Worm (Caenorhabditis elegans): ENCODE data around the gene fbxb-77.

fbxb-77 gene

ce11 chrIV:4755929-4756655 is at the start of gene fbxb-77, which contains the start of gene Y17G9B.11:
Gene fbxb-77 (minus strand): TSS chrIV:4756157.
Gene Y17G9B.11 (plus strand): TSS chrIV:4756605.
- TF ChIP-seq klf-2 (GFP tag; conservative IDR thresholded peaks at IDR 0.05) (no peak), flt-1 (GFP tag; IDR thresholded peaks at IDR 0.05) (no peak), ztf-29 (GFP tag; IDR thresholded peaks at IDR 0.05) (no peak), med-1 (GFP tag; optimal IDR thresholded peaks at IDR 0.05; ENCODE audit: insufficient read depth) (no peak), cog-1 (tag; optimal IDR thresholded peaks at IDR 0.05) (no peak), T22C8.4 (GFP tag; IDR thresholded peaks at IDR 0.05) (no peak), ref-1 (GFP tag; conservative IDR thresholded peaks at IDR 0.05) (no peak), tab-1 (GFP tag; IDR thresholded peaks at IDR 0.05) (no peak), ztf-23 (GFP tag; IDR thresholded peaks at IDR 0.05) (no peak)

ce11 chrIV:4802494-4802893 is 46.5 kb upstream of the fbxb-77 start, which contains the start of gene dpf-7:
Gene dpf-7 (minus strand): TSS chrIV:4802594.
- TF ChIP-seq cog-1 (tag; optimal IDR thresholded peaks at IDR 0.05) (no peak), ref-1 (GFP tag; conservative IDR thresholded peaks at IDR 0.05) (no peak), ztf-29 (GFP tag; IDR thresholded peaks at IDR 0.05) (no peak), tab-1 (GFP tag; IDR thresholded peaks at IDR 0.05) (no peak), T22C8.4 (GFP tag; IDR thresholded peaks at IDR 0.05) (no peak), flt-1 (GFP tag; IDR thresholded peaks at IDR 0.05) (no peak), klf-2 (GFP tag; conservative IDR thresholded peaks at IDR 0.05) (no peak), med-1 (GFP tag; optimal IDR thresholded peaks at IDR 0.05; ENCODE audit: insufficient read depth) (no peak), ztf-23 (GFP tag; IDR thresholded peaks at IDR 0.05) (no peak)

DNA sequence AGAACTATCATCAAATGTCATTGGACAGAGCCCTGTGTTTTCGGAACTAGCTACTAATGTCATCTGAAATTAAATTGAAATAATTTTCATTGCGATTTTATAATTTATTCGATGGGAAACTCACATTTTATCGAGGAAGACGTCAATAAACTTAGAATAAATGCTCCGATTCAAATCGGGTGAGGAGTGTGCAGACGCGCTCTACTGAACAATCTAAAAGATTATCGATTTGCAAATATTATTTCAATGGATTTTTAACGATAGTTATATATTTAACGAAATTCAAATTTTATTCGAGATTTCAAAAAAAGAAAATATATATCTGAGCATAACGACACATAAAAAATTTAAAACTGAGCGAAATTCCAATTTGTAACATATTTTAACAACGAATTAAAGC is 43.2 kb upstream of the fbxb-77 start, which contains the start of gene eor-1:
TSS of gene eor-1 (minus strand) at position 65 of the 400 bp plus-strand sequence.
- TF ChIP-seq ztf-29 (GFP tag; IDR thresholded peaks at IDR 0.05) (no peak), T22C8.4 (GFP tag; IDR thresholded peaks at IDR 0.05) (peak; percentile 85)

DNA sequence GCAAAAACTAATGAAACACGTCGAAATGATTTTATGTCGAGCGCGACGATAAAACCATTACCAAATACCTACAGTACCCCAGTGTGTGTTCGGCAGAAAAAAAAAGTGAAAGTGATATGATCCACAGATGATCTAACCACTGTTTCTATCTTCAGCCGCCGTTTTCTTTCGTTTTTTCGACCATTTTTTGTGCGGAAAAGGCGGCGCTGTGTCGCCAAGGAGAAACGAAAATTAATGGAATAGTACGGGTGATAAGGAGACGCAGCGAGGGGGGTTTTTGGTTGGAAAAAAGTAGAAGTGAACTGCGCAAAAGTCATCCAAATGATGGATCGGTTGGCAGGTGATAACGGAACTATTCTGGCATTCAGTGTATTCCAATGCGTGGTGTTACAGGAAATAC is 39.2 kb upstream of the fbxb-77 start:
- TF ChIP-seq cog-1 (tag; optimal IDR thresholded peaks at IDR 0.05) (no peak), tab-1 (GFP tag; IDR thresholded peaks at IDR 0.05) (no peak), med-1 (GFP tag; optimal IDR thresholded peaks at IDR 0.05; ENCODE audit: insufficient read depth) (no peak), T22C8.4 (GFP tag; IDR thresholded peaks at IDR 0.05) (no peak), ref-1 (GFP tag; conservative IDR thresholded peaks at IDR 0.05) (no peak), flt-1 (GFP tag; IDR thresholded peaks at IDR 0.05) (no peak), ztf-29 (GFP tag; IDR thresholded peaks at IDR 0.05) (no peak), ztf-23 (GFP tag; IDR thresholded peaks at IDR 0.05) (no peak), klf-2 (GFP tag; conservative IDR thresholded peaks at IDR 0.05) (no peak)

DNA sequence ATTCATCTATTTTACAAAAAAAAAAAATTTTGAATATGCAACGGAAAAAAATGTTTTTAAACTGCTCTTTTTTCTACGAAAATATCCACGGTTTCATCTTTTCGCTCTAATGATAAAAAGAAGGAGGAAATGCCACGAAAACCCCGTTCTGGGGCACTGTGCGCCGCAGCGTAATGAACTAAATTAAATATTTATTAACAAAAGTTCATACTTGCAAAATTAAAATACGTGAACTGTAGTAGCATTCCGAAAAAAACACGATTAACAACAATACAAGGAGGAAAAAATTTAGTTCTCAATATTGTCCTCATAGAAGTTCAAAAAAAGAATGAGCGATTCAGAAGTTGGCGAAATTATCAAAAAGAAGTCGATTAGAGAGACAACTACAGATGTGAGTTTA is 33.5 kb upstream of the fbxb-77 start, which contains the start of gene R11E3.1:
TSS of gene R11E3.1 (plus strand) at position 301 of the 400 bp plus-strand sequence.
- TF ChIP-seq ztf-29 (GFP tag; IDR thresholded peaks at IDR 0.05) (no peak), ref-1 (GFP tag; conservative IDR thresholded peaks at IDR 0.05) (no peak), flt-1 (GFP tag; IDR thresholded peaks at IDR 0.05) (no peak), ztf-23 (GFP tag; IDR thresholded peaks at IDR 0.05) (no peak), tab-1 (GFP tag; IDR thresholded peaks at IDR 0.05) (no peak), klf-2 (GFP tag; conservative IDR thresholded peaks at IDR 0.05) (no peak), T22C8.4 (GFP tag; IDR thresholded peaks at IDR 0.05) (no peak), cog-1 (tag; optimal IDR thresholded peaks at IDR 0.05) (no peak), med-1 (GFP tag; optimal IDR thresholded peaks at IDR 0.05; ENCODE audit: insufficient read depth) (no peak)

ce11 chrIV:4788332-4788731 is 32.4 kb upstream of the fbxb-77 start, which contains the start of gene nhr-104:
Gene nhr-104 (minus strand): TSS chrIV:4788692.
- TF ChIP-seq cog-1 (tag; optimal IDR thresholded peaks at IDR 0.05) (no peak), T22C8.4 (GFP tag; IDR thresholded peaks at IDR 0.05) (no peak), med-1 (GFP tag; optimal IDR thresholded peaks at IDR 0.05; ENCODE audit: insufficient read depth) (no peak), ztf-23 (GFP tag; IDR thresholded peaks at IDR 0.05) (no peak), tab-1 (GFP tag; IDR thresholded peaks at IDR 0.05) (no peak), ztf-29 (GFP tag; IDR thresholded peaks at IDR 0.05) (no peak), klf-2 (GFP tag; conservative IDR thresholded peaks at IDR 0.05) (no peak), flt-1 (GFP tag; IDR thresholded peaks at IDR 0.05) (no peak), ref-1 (GFP tag; conservative IDR thresholded peaks at IDR 0.05) (no peak)

DNA sequence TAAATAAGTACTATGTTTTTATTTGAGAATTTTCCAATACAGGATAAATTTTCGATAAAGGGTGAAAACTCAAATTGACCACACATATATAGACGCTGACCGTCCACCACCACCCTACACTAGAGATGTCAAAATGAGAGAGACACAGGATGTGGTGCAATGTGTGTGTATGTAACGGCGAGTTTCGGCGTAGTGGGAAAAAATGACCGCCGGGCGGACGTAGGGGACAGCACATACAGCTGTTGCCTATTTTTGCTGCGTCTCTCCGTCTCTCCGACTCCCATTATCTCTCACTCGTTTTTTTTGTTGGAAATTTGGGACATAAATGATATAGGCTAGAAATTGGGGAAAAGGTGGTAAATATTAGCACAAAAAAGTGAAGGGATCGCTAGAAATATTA is 25.2 kb upstream of the fbxb-77 start:
- TF ChIP-seq cog-1 (tag; optimal IDR thresholded peaks at IDR 0.05), result no peak
- TF ChIP-seq med-1 (GFP tag; optimal IDR thresholded peaks at IDR 0.05; ENCODE audit: insufficient read depth), result no peak
- TF ChIP-seq ztf-29 (GFP tag; IDR thresholded peaks at IDR 0.05), result no peak
- TF ChIP-seq ztf-23 (GFP tag; IDR thresholded peaks at IDR 0.05), result no peak
- TF ChIP-seq tab-1 (GFP tag; IDR thresholded peaks at IDR 0.05), result no peak
- TF ChIP-seq T22C8.4 (GFP tag; IDR thresholded peaks at IDR 0.05), result no peak

ce11 chrIV:4780129-4780528 is 24.2 kb upstream of the fbxb-77 start, which contains the start of gene set-15:
Gene set-15 (minus strand): TSS chrIV:4780229.
- TF ChIP-seq cog-1 (tag; optimal IDR thresholded peaks at IDR 0.05) (no peak), flt-1 (GFP tag; IDR thresholded peaks at IDR 0.05) (no peak), ztf-29 (GFP tag; IDR thresholded peaks at IDR 0.05) (no peak), ref-1 (GFP tag; conservative IDR thresholded peaks at IDR 0.05) (no peak), med-1 (GFP tag; optimal IDR thresholded peaks at IDR 0.05; ENCODE audit: insufficient read depth) (no peak), ztf-23 (GFP tag; IDR thresholded peaks at IDR 0.05) (no peak), T22C8.4 (GFP tag; IDR thresholded peaks at IDR 0.05) (no peak), klf-2 (GFP tag; conservative IDR thresholded peaks at IDR 0.05) (no peak), tab-1 (GFP tag; IDR thresholded peaks at IDR 0.05) (no peak)

DNA sequence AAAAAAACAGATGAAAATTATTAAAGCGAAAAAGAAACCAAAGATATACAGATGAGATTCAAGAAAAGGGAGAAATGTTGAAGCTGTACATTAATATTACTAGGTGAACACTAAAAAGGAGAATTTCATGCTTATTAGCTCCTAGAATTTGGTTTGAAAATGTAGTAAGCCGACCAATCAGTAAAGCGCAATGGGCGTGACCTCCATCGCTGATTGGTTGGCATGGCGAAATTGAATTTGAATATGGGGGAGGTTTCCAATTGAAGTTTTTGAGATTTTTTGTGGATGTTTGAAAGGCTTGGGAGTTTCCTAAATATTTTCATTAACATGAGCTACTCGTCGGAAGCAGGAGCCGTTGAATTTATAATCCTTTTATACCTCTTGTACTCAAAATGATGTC is 20.5 kb upstream of the fbxb-77 start:
- no peak for TF ChIP-seq flt-1 (GFP tag; IDR thresholded peaks at IDR 0.05)
- no peak for TF ChIP-seq tab-1 (GFP tag; IDR thresholded peaks at IDR 0.05)
- no peak for TF ChIP-seq med-1 (GFP tag; optimal IDR thresholded peaks at IDR 0.05; ENCODE audit: insufficient read depth)
- no peak for TF ChIP-seq cog-1 (tag; optimal IDR thresholded peaks at IDR 0.05)
- TF ChIP-seq ztf-29 (GFP tag; IDR thresholded peaks at IDR 0.05), result no peak
- no peak for TF ChIP-seq T22C8.4 (GFP tag; IDR thresholded peaks at IDR 0.05)
- TF ChIP-seq klf-2 (GFP tag; conservative IDR thresholded peaks at IDR 0.05), result no peak
- no peak for TF ChIP-seq ztf-23 (GFP tag; IDR thresholded peaks at IDR 0.05)
- no peak for TF ChIP-seq ref-1 (GFP tag; conservative IDR thresholded peaks at IDR 0.05)

Data from whole organism, midembryonic.